Fruit fly (Drosophila melanogaster) whole organism, prepupa: ENCODE data around the gene Syt1.

Source experiments
- Blimp-1 ChIP-seq: fragments of 200-800 bp; sonication (Bioruptor generic); optimal IDR thresholded peaks from 3 replicates; lab custom pipeline; 2017; ENCODE audit warnings: missing biosample characterization, missing genetic modification characterization, mild to moderate bottlenecking, moderate library complexity, missing genetic modification reagents
- CG10631 ChIP-seq: fragments of 200-800 bp; sonication (Bioruptor generic); optimal IDR thresholded peaks from 2 replicates; lab custom pipeline; 2016; ENCODE audit warnings: missing biosample characterization, missing genetic modification characterization
- CG10669 ChIP-seq: fragments of 200-800 bp; sonication (Bioruptor generic); optimal IDR thresholded peaks from 3 replicates; lab custom pipeline; 2018; ENCODE audit warnings: missing biosample characterization, mild to moderate bottlenecking, missing genetic modification characterization, moderate library complexity
- CG11294 ChIP-seq: fragments of 200-800 bp; sonication (Bioruptor generic); IDR thresholded peaks from 2 replicates; pipeline ENCODE4 v1.3.6; 2022; ENCODE audit warnings: missing biosample characterization, missing genetic modification characterization
- CG11762 ChIP-seq: fragments of 200-800 bp; sonication (Bioruptor generic); optimal IDR thresholded peaks from 3 replicates; lab custom pipeline; 2016; ENCODE audit warnings: missing biosample characterization, missing genetic modification characterization; ENCODE audit not compliant: insufficient read depth
- CG11902 ChIP-seq: fragments of 200-800 bp; sonication (Bioruptor generic); optimal IDR thresholded peaks from 3 replicates; lab custom pipeline; 2016; ENCODE audit warnings: missing biosample characterization, missing genetic modification characterization
- CG15336 ChIP-seq: fragments of 200-800 bp; sonication (Bioruptor generic); IDR thresholded peaks from 2 replicates; pipeline ENCODE4 v1.3.6; 2022; ENCODE audit warnings: missing biosample characterization, missing genetic modification characterization
- CG1621 ChIP-seq: fragments of 200-800 bp; sonication (Bioruptor generic); optimal IDR thresholded peaks from 3 replicates; lab custom pipeline; 2018; ENCODE audit warnings: missing biosample characterization, mild to moderate bottlenecking, missing genetic modification characterization
- CG3032 ChIP-seq: fragments of 200-800 bp; optimal IDR thresholded peaks from 2 replicates; lab custom pipeline; 2019; ENCODE audit warnings: missing biosample characterization, mild to moderate bottlenecking, missing genetic modification characterization, moderate library complexity
- CG3919 ChIP-seq: fragments of 200-800 bp; sonication (Bioruptor generic); optimal IDR thresholded peaks from 3 replicates; lab custom pipeline; 2016; ENCODE audit warnings: missing biosample characterization, missing genetic modification characterization
- CG4318 ChIP-seq: fragments of 200-800 bp; sonication (Bioruptor generic); optimal IDR thresholded peaks from 3 replicates; lab custom pipeline; 2017; ENCODE audit warnings: missing biosample characterization, mild to moderate bottlenecking, missing genetic modification characterization
- CG6163 ChIP-seq: fragments of 200-800 bp; sonication (Bioruptor generic); IDR thresholded peaks from 3 replicates; pipeline ENCODE4 v1.3.6; 2022; ENCODE audit warnings: missing biosample characterization, missing genetic modification characterization
- CG6276 ChIP-seq: fragments of 200-800 bp; sonication (Bioruptor generic); optimal IDR thresholded peaks from 2 replicates; lab custom pipeline; 2017; ENCODE audit warnings: missing biosample characterization, mild to moderate bottlenecking, missing genetic modification characterization
- CG6792 ChIP-seq: fragments of 200-800 bp; sonication (Bioruptor generic); optimal IDR thresholded peaks from 3 replicates; lab custom pipeline; 2016; ENCODE audit warnings: missing biosample characterization, missing genetic modification characterization
- CG6854 ChIP-seq: fragments of 200-800 bp; sonication (Bioruptor generic); optimal IDR thresholded peaks from 2 replicates; lab custom pipeline; 2017; ENCODE audit warnings: missing biosample characterization, mild to moderate bottlenecking, missing genetic modification characterization
- CG7368 ChIP-seq: fragments of 200-800 bp; sonication (Bioruptor generic); optimal IDR thresholded peaks from 3 replicates; lab custom pipeline; 2016; ENCODE audit warnings: missing biosample characterization, missing genetic modification characterization
- CG8119 ChIP-seq: fragments of 200-800 bp; sonication (Bioruptor generic); IDR thresholded peaks from 3 replicates; pipeline ENCODE4 v1.3.6; 2022; ENCODE audit warnings: missing biosample characterization, missing genetic modification characterization
- CG8632 ChIP-seq: fragments of 200-800 bp; sonication (Bioruptor generic); optimal IDR thresholded peaks from 3 replicates; lab custom pipeline; 2016; ENCODE audit warnings: missing biosample characterization, missing genetic modification characterization
- CG9139 ChIP-seq: fragments of 200-800 bp; sonication (Bioruptor generic); optimal IDR thresholded peaks from 3 replicates; lab custom pipeline; 2017; ENCODE audit warnings: missing biosample characterization, mild to moderate bottlenecking, missing genetic modification characterization
- Eip78C ChIP-seq: fragments of 200-800 bp; sonication (Bioruptor generic); peaks from one replicate; lab custom pipeline; 2016; ENCODE audit warnings: missing biosample characterization, missing genetic modification characterization
- Ets21C ChIP-seq: fragments of 200-800 bp; sonication (Bioruptor generic); optimal IDR thresholded peaks from 3 replicates; lab custom pipeline; 2016; ENCODE audit warnings: missing biosample characterization, missing genetic modification characterization
- Gug ChIP-seq: fragments of 200-800 bp; sonication (Bioruptor generic); IDR thresholded peaks from 2 replicates; pipeline ENCODE4 v1.3.6; 2022; ENCODE audit warnings: missing biosample characterization, missing genetic modification characterization
- Hr38 ChIP-seq: sonication (Bioruptor generic); optimal IDR thresholded peaks from 2 replicates; lab custom pipeline; 2016; ENCODE audit warnings: missing biosample characterization, missing genetic modification characterization
- Hr39 ChIP-seq: fragments of 200-800 bp; sonication (Bioruptor generic); optimal IDR thresholded peaks from 2 replicates; lab custom pipeline; 2016; ENCODE audit warnings: missing biosample characterization, missing genetic modification characterization
- Lpt ChIP-seq: fragments of 200-800 bp; sonication (Bioruptor generic); optimal IDR thresholded peaks from 3 replicates; lab custom pipeline; 2016; ENCODE audit warnings: missing biosample characterization, missing genetic modification characterization
- Met ChIP-seq: fragments of 200-800 bp; sonication (Bioruptor generic); optimal IDR thresholded peaks from 3 replicates; lab custom pipeline; 2016; ENCODE audit warnings: missing biosample characterization, missing genetic modification characterization
- Smox ChIP-seq: fragments of 200-800 bp; sonication (Bioruptor generic); optimal IDR thresholded peaks from 3 replicates; lab custom pipeline; 2016; ENCODE audit warnings: missing biosample characterization, missing genetic modification characterization
- Sox14 ChIP-seq: fragments of 200-800 bp; sonication (Bioruptor generic); optimal IDR thresholded peaks from 3 replicates; lab custom pipeline; 2016; ENCODE audit warnings: missing biosample characterization, missing genetic modification characterization
- achi ChIP-seq: fragments of 200-800 bp; sonication (Bioruptor generic); optimal IDR thresholded peaks from 3 replicates; lab custom pipeline; 2016; ENCODE audit warnings: missing biosample characterization, missing genetic modification characterization
- acj6 ChIP-seq: fragments of 200-800 bp; sonication (Bioruptor generic); optimal IDR thresholded peaks from 3 replicates; lab custom pipeline; 2016; ENCODE audit warnings: missing biosample characterization, missing genetic modification characterization
- cyc ChIP-seq: fragments of 200-800 bp; sonication (Bioruptor generic); optimal IDR thresholded peaks from 3 replicates; lab custom pipeline; 2016; ENCODE audit warnings: missing biosample characterization, missing genetic modification characterization
- dac ChIP-seq: fragments of 200-800 bp; sonication (Bioruptor generic); optimal IDR thresholded peaks from 2 replicates; lab custom pipeline; 2017; ENCODE audit warnings: missing biosample characterization, mild to moderate bottlenecking, missing genetic modification characterization
- dsx ChIP-seq: fragments of 200-800 bp; optimal IDR thresholded peaks from 3 replicates; lab custom pipeline; 2019; ENCODE audit warnings: missing biosample characterization, mild to moderate bottlenecking, missing genetic modification characterization, moderate library complexity; ENCODE audit not compliant: poor library complexity, severe bottlenecking
- esn ChIP-seq: fragments of 200-800 bp; sonication (Bioruptor generic); optimal IDR thresholded peaks from 2 replicates; lab custom pipeline; 2016; ENCODE audit warnings: missing biosample characterization, mild to moderate bottlenecking, missing genetic modification characterization, moderate library complexity
- fd59A ChIP-seq: fragments of 200-800 bp; sonication (Bioruptor generic); optimal IDR thresholded peaks from 2 replicates; lab custom pipeline; 2017; ENCODE audit warnings: missing biosample characterization, mild to moderate bottlenecking, missing genetic modification characterization, missing genetic modification reagents
- fkh ChIP-seq: fragments of 200-800 bp; sonication (Bioruptor generic); optimal IDR thresholded peaks from 3 replicates; lab custom pipeline; 2017; ENCODE audit warnings: missing biosample characterization, mild to moderate bottlenecking, missing genetic modification characterization, moderate library complexity
- lz ChIP-seq: fragments of 200-800 bp; sonication (Bioruptor generic); optimal IDR thresholded peaks from 3 replicates; lab custom pipeline; 2016; ENCODE audit warnings: missing biosample characterization, missing genetic modification characterization
- net ChIP-seq: fragments of 200-800 bp; sonication (Bioruptor generic); optimal IDR thresholded peaks from 3 replicates; lab custom pipeline; 2016; ENCODE audit warnings: missing biosample characterization, missing genetic modification characterization
- pdm3 ChIP-seq: fragments of 200-800 bp; sonication (Bioruptor generic); optimal IDR thresholded peaks from 3 replicates; lab custom pipeline; 2016; ENCODE audit warnings: missing biosample characterization, missing genetic modification characterization
- salr ChIP-seq, 2 experiments: fragments of 200-800 bp; sonication (Bioruptor generic); optimal IDR thresholded peaks; 3 replicates each; lab custom pipeline; 2016 to 2018; ENCODE audit warnings: missing biosample characterization in 2 of 2, missing genetic modification characterization in 2 of 2, mild to moderate bottlenecking in 1 of 2
- spab ChIP-seq: fragments of 200-800 bp; sonication (Bioruptor generic); optimal IDR thresholded peaks from 2 replicates; lab custom pipeline; 2017; ENCODE audit warnings: missing biosample characterization, mild to moderate bottlenecking, missing genetic modification characterization, missing genetic modification reagents
- topi ChIP-seq: fragments of 200-800 bp; sonication (Bioruptor generic); optimal IDR thresholded peaks from 3 replicates; lab custom pipeline; 2016; ENCODE audit warnings: missing biosample characterization, missing genetic modification characterization

The Syt1 gene

dm6 chr2L:2734215-2734614 lies 65.6 kb downstream of the Syt1 start (continued):
- TF ChIP-seq CG6276 = peak; percentile 74
- TF ChIP-seq CG1621 (tag; lab: Kevin White, UChicago) = peak; percentile 79
- TF ChIP-seq spab (GFP tag; lab: Kevin White, UChicago) = peak; percentile 89
- peak; percentile 86 for TF ChIP-seq Sox14
- peak; percentile 84 for TF ChIP-seq achi (GFP tag; lab: Kevin White, UChicago)
- peak; percentile 67 for TF ChIP-seq CG11902
- TF ChIP-seq CG6854 (GFP tag; lab: Kevin White, UChicago) = no peak
- TF ChIP-seq fkh (GFP tag; lab: Kevin White, UChicago) = no peak
- peak; percentile 59 for TF ChIP-seq CG4318 (GFP tag; lab: Kevin White, UChicago)
- TF ChIP-seq Hr39 (GFP tag; lab: Kevin White, UChicago) = peak; percentile 78
- peak; percentile 72 for TF ChIP-seq CG11294 (GFP tag; lab: Robert Waterston, UW)
- peak; percentile 82 for TF ChIP-seq dsx (GFP tag; lab: Kevin White, UChicago)
- TF ChIP-seq CG3032 (tag; lab: Kevin White, UChicago) = peak; percentile 90
- TF ChIP-seq CG10669 (GFP tag; lab: Kevin White, UChicago) = peak; percentile 91
- peak; percentile 82 for TF ChIP-seq CG3919 (GFP tag; lab: Kevin White, UChicago)
- peak; percentile 82 for TF ChIP-seq CG15336
- peak; percentile 94 for TF ChIP-seq Eip78C
- peak; percentile 77 for TF ChIP-seq CG11762
- TF ChIP-seq Met (GFP tag; lab: Kevin White, UChicago) = peak; percentile 78
- peak; percentile 36 for TF ChIP-seq dac (GFP tag; lab: Kevin White, UChicago)

DNA sequence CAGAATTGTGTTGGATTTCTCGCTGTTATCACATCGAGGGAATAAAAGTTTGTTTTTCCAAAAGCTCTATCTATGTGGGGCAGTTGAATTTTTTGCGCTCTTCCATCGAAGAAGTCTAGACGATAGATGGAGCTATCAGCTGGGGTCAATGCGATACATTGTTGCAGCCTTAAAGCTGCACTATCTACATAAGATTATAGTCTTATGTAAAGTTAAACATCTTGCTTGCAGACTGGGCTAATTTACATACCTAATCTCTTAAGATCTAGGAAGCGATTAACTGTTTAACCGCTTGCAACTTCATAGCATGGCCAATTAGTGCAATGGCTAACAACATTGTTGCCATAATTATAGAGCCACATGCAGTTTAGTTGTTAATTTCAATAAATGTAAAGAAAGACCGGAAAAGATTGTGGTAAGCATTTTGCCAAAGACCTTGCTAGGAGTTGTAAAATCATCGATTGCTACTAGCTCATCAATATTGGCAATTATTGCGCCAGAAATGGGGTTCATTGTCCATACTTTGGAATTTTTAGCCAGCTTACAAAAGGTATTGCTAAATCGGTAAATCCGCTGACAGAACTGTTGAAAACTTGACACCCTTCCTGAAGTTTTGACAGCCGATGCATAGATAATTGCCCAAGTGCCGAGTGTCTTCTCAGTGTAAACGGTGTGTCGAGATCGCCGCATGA lies 67.5 kb downstream of the Syt1 start:
- TF ChIP-seq dsx (GFP tag; lab: Kevin White, UChicago) = peak; percentile 48
- TF ChIP-seq fd59A (GFP tag; lab: Kevin White, UChicago) = no peak
- TF ChIP-seq, all 60 proteins: peak for 1

- TF ChIP-seq CG6854 (GFP tag; lab: Kevin White, UChicago) (no peak), CG7368 (GFP tag; lab: Kevin White, UChicago) (no peak), dac (GFP tag; lab: Kevin White, UChicago) (no peak), salr (GFP tag; optimal IDR thresholded peaks at IDR 0.05; lab: Kevin White, UChicago) (no peak), CG8119 (GFP tag; lab: Robert Waterston, UW) (peak; percentile 52), CG8632 (GFP tag; lab: Kevin White, UChicago) (no peak), esn (GFP tag; lab: Kevin White, UChicago) (no peak), Met (GFP tag; lab: Kevin White, UChicago) (no peak), CG11902 (no peak), cyc (GFP tag; lab: Kevin White, UChicago) (no peak), Lpt (GFP tag; lab: Kevin White, UChicago) (no peak), dsx (GFP tag; lab: Kevin White, UChicago) (no peak), Smox (GFP tag; lab: Kevin White, UChicago) (no peak), Eip78C (peak; percentile 53), acj6 (peak; percentile 40), net (GFP tag; lab: Kevin White, UChicago) (no peak), Ets21C (GFP tag; lab: Kevin White, UChicago) (no peak), CG9139 (GFP tag; lab: Kevin White, UChicago) (no peak), Hr38 (GFP tag; lab: Kevin White, UChicago) (no peak), CG11294 (GFP tag; lab: Robert Waterston, UW) (peak; percentile 53; the same call in 1 of the 2 replicates), Gug (GFP tag; lab: Robert Waterston, UW) (peak; percentile 57; the same call in 1 of the 2 replicates), spab (GFP tag; lab: Kevin White, UChicago) (no peak), Blimp-1 (GFP tag; lab: Kevin White, UChicago) (no peak), lz (GFP tag; lab: Kevin White, UChicago) (peak; percentile 3), CG11762 (no peak), topi (GFP tag; lab: Kevin White, UChicago) (no peak), CG6163 (GFP tag; lab: Robert Waterston, UW) (peak; percentile 53; the same call in 1 of the 3 replicates), CG10631 (GFP tag; lab: Kevin White, UChicago) (no peak), CG6276 (peak; percentile 46), Hr39 (GFP tag; lab: Kevin White, UChicago) (no peak), CG3919 (GFP tag; lab: Kevin White, UChicago) (peak; percentile 4), CG3032 (tag; lab: Kevin White, UChicago) (no peak), pdm3 (peak; percentile 21), CG10669 (GFP tag; lab: Kevin White, UChicago) (no peak), Sox14 (peak; percentile 24), CG6792 (GFP tag; lab: Kevin White, UChicago) (no peak)
Measured at dm6 chr2L:2731370-2732138, 68.2 kb downstream of the Syt1 start.
